Worm (Caenorhabditis elegans): ENCODE data around the gene idpb-4.

ce11 chrII:8743379-8744173 is 6.2 kb upstream of the idpb-4 start, which contains the start of gene mak-1:
- TF ChIP-seq spr-3 (GFP tag; optimal IDR thresholded peaks at IDR 0.05), result no peak
- TF ChIP-seq dve-1 (tag; optimal IDR thresholded peaks at IDR 0.05; ENCODE audit: insufficient read depth), result peak; percentile 73
- no peak for TF ChIP-seq dpl-1 (GFP tag; optimal IDR thresholded peaks at IDR 0.05)
- no peak for TF ChIP-seq ZK546.5 (tag; optimal IDR thresholded peaks at IDR 0.05)
- no peak for TF ChIP-seq ceh-44 (GFP tag; IDR thresholded peaks at IDR 0.05)
- TF ChIP-seq jun-1 (tag; optimal IDR thresholded peaks at IDR 0.05), result no peak
- no peak for TF ChIP-seq lin-15B (tag; optimal IDR thresholded peaks at IDR 0.05)
- peak; percentile 96 for TF ChIP-seq nhr-28 (tag; optimal IDR thresholded peaks at IDR 0.05)

Data from whole organism, L4 larva.